Worm (Caenorhabditis elegans) whole organism, early embryonic: ENCODE results near the gene Y43C5B.3.

Experiments
- ama-1 ChIP-seq: fragments of 150-350 bp; optimal IDR thresholded peaks from 2 replicates; lab custom pipeline; 2014
- ceh-13 ChIP-seq: fragments of 200-800 bp; sonication (Bioruptor generic); optimal IDR thresholded peaks from 2 replicates; lab custom pipeline; 2018; ENCODE audit warnings: mild to moderate bottlenecking, missing genetic modification characterization, missing compliant biosample characterization
- pes-1 ChIP-seq: fragments of 200-800 bp; sonication (Bioruptor generic); IDR thresholded peaks from 2 replicates; pipeline ENCODE4 v1.3.6; 2022; ENCODE audit warnings: missing genetic modification reagents, missing genetic modification characterization, missing compliant biosample characterization
- scrt-1 ChIP-seq: fragments of 200-800 bp; sonication (Bioruptor generic); IDR thresholded peaks from 2 replicates; pipeline ENCODE4 v1.3.6; 2022; ENCODE audit warnings: missing genetic modification characterization, missing compliant biosample characterization

ce11 chrIV:10311115-10311514 is 39.3 kb upstream of the Y43C5B.3 start:
- TF ChIP-seq scrt-1 (GFP tag; lab: Robert Waterston, UW) (no peak), ama-1 (lab: Kevin White, UChicago) (no peak), ceh-13 (GFP tag; lab: Kevin White, UChicago) (no peak), pes-1 (GFP tag; lab: Robert Waterston, UW) (no peak)
